Worm (Caenorhabditis elegans) whole organism, late embryonic: ENCODE data around the gene rabr-1.

Experiments used
- ceh-34 ChIP-seq: sonication (generic microtip); optimal IDR thresholded peaks from 2 replicates; lab custom pipeline; 2016; ENCODE audit warnings: mild to moderate bottlenecking, missing genetic modification characterization, missing compliant biosample characterization
- elt-2 ChIP-seq: sonication (generic microtip); optimal IDR thresholded peaks from 2 replicates; lab custom pipeline; 2016; ENCODE audit warnings: missing genetic modification reagents, missing genetic modification characterization, missing compliant biosample characterization
- nhr-11 ChIP-seq: fragments of 150-350 bp; optimal IDR thresholded peaks from 2 replicates; lab custom pipeline; 2014; ENCODE audit warnings: missing biosample characterization, missing genetic modification characterization
- pha-4 ChIP-seq: fragments of 150-350 bp; optimal IDR thresholded peaks from 2 replicates; lab custom pipeline; 2018; ENCODE audit warnings: missing biosample characterization, missing genetic modification reagents, missing genetic modification characterization
- sox-4 ChIP-seq: sonication (generic microtip); optimal IDR thresholded peaks from 2 replicates; lab custom pipeline; 2017; ENCODE audit warnings: mild to moderate bottlenecking, missing genetic modification characterization, inconsistent platforms, missing compliant biosample characterization

- TF ChIP-seq nhr-11 (tag; lab: Kevin White, UChicago): no peak
- TF ChIP-seq pha-4: no peak
- no peak for TF ChIP-seq sox-4 (tag; lab: Kevin White, UChicago)
- no peak for TF ChIP-seq ceh-34
- no peak for TF ChIP-seq elt-2 (tag; lab: Kevin White, UChicago)
These were observed 20.1 kb upstream of the rabr-1 start, which contains the start of gene R04B3.3 for ce11 chrX:2475873-2476272.
